Worm (Caenorhabditis elegans): ENCODE measurements around the gene C16D9.8.

- TF ChIP-seq flt-1 (GFP tag; IDR thresholded peaks at IDR 0.05) (no peak), tab-1 (GFP tag; IDR thresholded peaks at IDR 0.05) (no peak), cog-1 (tag; optimal IDR thresholded peaks at IDR 0.05) (no peak), ztf-23 (GFP tag; IDR thresholded peaks at IDR 0.05) (no peak), ref-1 (GFP tag; conservative IDR thresholded peaks at IDR 0.05) (no peak), T22C8.4 (GFP tag; IDR thresholded peaks at IDR 0.05) (no peak), klf-2 (GFP tag; conservative IDR thresholded peaks at IDR 0.05) (no peak), med-1 (GFP tag; optimal IDR thresholded peaks at IDR 0.05; ENCODE audit: insufficient read depth) (no peak), ztf-29 (GFP tag; IDR thresholded peaks at IDR 0.05) (no peak)
Observed at ce11 chrV:8307681-8308080, 44.3 kb upstream of the C16D9.8 start, which contains the start of gene clec-218.
